Worm (Caenorhabditis elegans) whole organism, L4 larva: Measurements from ENCODE around the gene mps-4.

Experiments
- ceh-28 ChIP-seq: fragments of 150-350 bp; optimal IDR thresholded peaks from 2 replicates; lab custom pipeline; 2014; ENCODE audit warnings: missing biosample characterization, missing genetic modification reagents, missing genetic modification characterization
- fkh-10 ChIP-seq: fragments of 150-350 bp; optimal IDR thresholded peaks from 2 replicates; lab custom pipeline; 2014; ENCODE audit warnings: missing biosample characterization, missing genetic modification reagents, missing genetic modification characterization
- lin-39 ChIP-seq: fragments of 150-350 bp; optimal IDR thresholded peaks from 2 replicates; lab custom pipeline; 2014; ENCODE audit warnings: missing biosample characterization, missing genetic modification reagents, missing genetic modification characterization
- madf-9 ChIP-seq: fragments of 200-800 bp; sonication (Bioruptor generic); conservative IDR thresholded peaks from 2 replicates; pipeline ENCODE4 v1.3.6; 2022; ENCODE audit warnings: missing genetic modification reagents, missing genetic modification characterization, missing compliant biosample characterization
- nhr-77 ChIP-seq: fragments of 150-350 bp; optimal IDR thresholded peaks from 2 replicates; lab custom pipeline; 2014; ENCODE audit warnings: missing biosample characterization, missing genetic modification characterization

ce11 chrIII:8298216-8298920 is 26.8 kb upstream of the mps-4 start:
- TF ChIP-seq ceh-28 (tag; lab: Kevin White, UChicago) (no peak), madf-9 (GFP tag; lab: Robert Waterston, UW) (no peak), fkh-10 (GFP tag; lab: Kevin White, UChicago) (no peak), nhr-77 (tag; lab: Kevin White, UChicago) (no peak), lin-39 (no peak)
